Worm (Caenorhabditis elegans) whole organism, L3 larva: ENCODE measurements around the gene dhhc-10.

ENCODE experiments used
- R02D3.7 ChIP-seq: fragments of 150-350 bp; optimal IDR thresholded peaks from 2 replicates; lab custom pipeline; 2014; ENCODE audit warnings: missing biosample characterization, missing genetic modification characterization
- ceh-16 ChIP-seq: sonication (generic microtip); optimal IDR thresholded peaks from 2 replicates; lab custom pipeline; 2017; ENCODE audit warnings: missing biosample characterization, missing genetic modification characterization
- daf-12 ChIP-seq: fragments of 150-350 bp; optimal IDR thresholded peaks from 2 replicates; lab custom pipeline; 2014; ENCODE audit warnings: missing biosample characterization, missing genetic modification reagents, missing genetic modification characterization
- fkh-10 ChIP-seq: sonication (generic microtip); optimal IDR thresholded peaks from 2 replicates; lab custom pipeline; 2017; ENCODE audit warnings: missing biosample characterization, missing genetic modification reagents, missing genetic modification characterization
- fos-1 ChIP-seq: fragments of 150-350 bp; optimal IDR thresholded peaks from 2 replicates; lab custom pipeline; 2014; ENCODE audit warnings: missing biosample characterization, missing genetic modification characterization
- jun-1 ChIP-seq: fragments of 150-350 bp; optimal IDR thresholded peaks from 2 replicates; lab custom pipeline; 2014; ENCODE audit warnings: missing biosample characterization, missing genetic modification reagents, missing genetic modification characterization
- mdl-1 ChIP-seq: fragments of 150-350 bp; optimal IDR thresholded peaks from 2 replicates; lab custom pipeline; 2014; ENCODE audit warnings: missing biosample characterization, missing genetic modification characterization
- nhr-11 ChIP-seq: fragments of 150-350 bp; optimal IDR thresholded peaks from 2 replicates; lab custom pipeline; 2014; ENCODE audit warnings: missing biosample characterization, missing genetic modification characterization
- nhr-25 ChIP-seq: sonication (generic microtip); optimal IDR thresholded peaks from 2 replicates; lab custom pipeline; 2017; ENCODE audit warnings: missing biosample characterization, missing genetic modification characterization
- nhr-76 ChIP-seq: fragments of 150-350 bp; sonication (generic microtip); optimal IDR thresholded peaks from 5 replicates; lab custom pipeline; 2014; ENCODE audit warnings: missing biosample characterization, missing genetic modification characterization
- nhr-77 ChIP-seq: fragments of 150-350 bp; optimal IDR thresholded peaks from 2 replicates; lab custom pipeline; 2014; ENCODE audit warnings: missing biosample characterization, missing genetic modification characterization
- ztf-11 ChIP-seq: fragments of 150-350 bp; optimal IDR thresholded peaks from 2 replicates; lab custom pipeline; 2014; ENCODE audit warnings: missing biosample characterization, missing genetic modification characterization
- ztf-4 ChIP-seq: fragments of 150-350 bp; optimal IDR thresholded peaks from 2 replicates; lab custom pipeline; 2014; ENCODE audit warnings: missing biosample characterization, missing genetic modification characterization

DNA sequence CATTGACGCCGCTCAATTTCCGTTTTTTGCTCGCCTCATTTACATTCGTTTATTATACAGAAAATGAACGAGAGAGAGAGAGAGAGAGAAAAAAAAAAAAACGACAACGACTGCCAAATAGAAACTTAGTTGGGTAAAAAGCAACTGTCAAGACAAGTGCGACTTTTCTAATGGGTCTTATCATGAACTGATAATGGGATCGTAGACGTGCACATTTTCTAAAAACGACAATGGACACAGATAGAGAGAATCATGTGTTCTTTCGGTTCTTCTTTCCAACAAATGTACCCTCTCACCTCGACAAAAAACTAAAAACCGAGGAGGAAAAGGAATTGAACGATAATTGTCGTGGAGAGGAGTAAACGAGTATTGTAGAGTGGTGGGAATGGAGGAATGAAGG, 6.9 kb upstream of the dhhc-10 start:
- no peak for TF ChIP-seq nhr-25 (tag; lab: Kevin White, UChicago)
- TF ChIP-seq R02D3.7 (tag; lab: Kevin White, UChicago): no peak
- TF ChIP-seq ceh-16 (tag; lab: Kevin White, UChicago): no peak
- no peak for TF ChIP-seq ztf-4
- no peak for TF ChIP-seq jun-1 (tag; lab: Kevin White, UChicago)
- no peak for TF ChIP-seq fkh-10 (GFP tag; lab: Kevin White, UChicago)
- no peak for TF ChIP-seq mdl-1
- no peak for TF ChIP-seq daf-12 (tag; lab: Kevin White, UChicago)
- TF ChIP-seq nhr-11 (tag; lab: Kevin White, UChicago): no peak
- no peak for TF ChIP-seq nhr-77 (tag; lab: Kevin White, UChicago)
- TF ChIP-seq ztf-11: no peak
- no peak for TF ChIP-seq nhr-76 (tag; lab: Kevin White, UChicago)
- no peak for TF ChIP-seq fos-1
